Worm (Caenorhabditis elegans) whole organism, L4/young adult: ENCODE data around the gene F56D2.3.

Experiments used
- W03F9.2 ChIP-seq: fragments of 150-350 bp; optimal IDR thresholded peaks from 2 replicates; lab custom pipeline; 2014; ENCODE audit warnings: missing biosample characterization, missing genetic modification characterization
- dao-5 ChIP-seq: sonication (generic microtip); optimal IDR thresholded peaks from 2 replicates; lab custom pipeline; 2016; ENCODE audit warnings: missing genotype, missing genetic modification characterization, moderate library complexity, missing compliant biosample characterization
- him-1 ChIP-seq: sonication (generic microtip); optimal IDR thresholded peaks from 2 replicates; lab custom pipeline; 2016; ENCODE audit warnings: missing genotype, missing genetic modification reagents, missing genetic modification characterization, missing compliant biosample characterization

ce11 chrIII:5566496-5566895, 18.3 kb upstream of the F56D2.3 start:
- TF ChIP-seq him-1 (tag; lab: Kevin White, UChicago) (no peak), W03F9.2 (no peak), dao-5 (tag; lab: Kevin White, UChicago) (no peak)
